Worm (Caenorhabditis elegans) whole organism, L2 larva: Measurements from ENCODE around the gene Y50D4B.2.

Source experiments
- ZK546.5 ChIP-seq: sonication (generic microtip); optimal IDR thresholded peaks from 2 replicates; lab custom pipeline; 2017; ENCODE audit warnings: missing biosample characterization, missing genetic modification characterization
- aly-2 ChIP-seq: fragments of 150-350 bp; optimal IDR thresholded peaks from 2 replicates; lab custom pipeline; 2014; ENCODE audit warnings: missing biosample characterization, missing genetic modification characterization
- elt-1 ChIP-seq: fragments of 150-350 bp; optimal IDR thresholded peaks from 2 replicates; lab custom pipeline; 2014; ENCODE audit warnings: missing biosample characterization, missing genetic modification characterization
- fos-1 ChIP-seq: fragments of 150-350 bp; optimal IDR thresholded peaks from 2 replicates; lab custom pipeline; 2014; ENCODE audit warnings: missing biosample characterization, missing genetic modification characterization
- lin-39 ChIP-seq: fragments of 150-350 bp; optimal IDR thresholded peaks from 2 replicates; lab custom pipeline; 2014; ENCODE audit warnings: missing biosample characterization, missing genetic modification reagents, missing genetic modification characterization
- lsy-2 ChIP-seq, 2 experiments: fragments of 150-350 bp in 1 of 2; sonication (generic microtip) in 1 of 2; optimal IDR thresholded peaks; 2 replicates each; lab custom pipeline; 2014 to 2017; ENCODE audit warnings: missing biosample characterization in 2 of 2, missing genetic modification characterization in 2 of 2
- nhr-10 ChIP-seq: sonication (generic microtip); optimal IDR thresholded peaks from 2 replicates; lab custom pipeline; 2017; ENCODE audit warnings: missing biosample characterization, missing genetic modification characterization
- nhr-237 ChIP-seq: fragments of 150-350 bp; optimal IDR thresholded peaks from 2 replicates; lab custom pipeline; 2014; ENCODE audit warnings: missing biosample characterization, missing genetic modification characterization
- sma-3 ChIP-seq: sonication (generic microtip); optimal IDR thresholded peaks from 2 replicates; lab custom pipeline; 2016; ENCODE audit warnings: missing genetic modification reagents, missing genetic modification characterization, missing compliant biosample characterization
- unc-62 ChIP-seq: fragments of 150-350 bp; optimal IDR thresholded peaks from 2 replicates; lab custom pipeline; 2014; ENCODE audit warnings: missing biosample characterization, missing genetic modification reagents, missing genetic modification characterization

ce11 chrV:1067468-1067867 lies 32.9 kb upstream of the Y50D4B.2 start, which contains the start of gene K10C9.7:
- TF ChIP-seq unc-62 (GFP tag; lab: Kevin White, UChicago): no peak
- TF ChIP-seq aly-2 (tag; lab: Kevin White, UChicago): no peak
- no peak for TF ChIP-seq lin-39 (tag; lab: Kevin White, UChicago)
- TF ChIP-seq nhr-10 (tag; lab: Kevin White, UChicago): no peak
- TF ChIP-seq lsy-2 (tag; optimal IDR thresholded peaks at IDR 0.05; lab: Kevin White, UChicago): no peak
- TF ChIP-seq fos-1 (tag; lab: Kevin White, UChicago): no peak
- no peak for TF ChIP-seq sma-3
- TF ChIP-seq ZK546.5 (tag; lab: Kevin White, UChicago): no peak
- TF ChIP-seq nhr-237 (tag; lab: Kevin White, UChicago): no peak
- TF ChIP-seq elt-1: no peak
